Worm (Caenorhabditis elegans) whole organism, dauer: ENCODE data around the gene cab-1.

Experiments
- unc-62 ChIP-seq: sonication (generic microtip); optimal IDR thresholded peaks from 2 replicates; lab custom pipeline; 2017; ENCODE audit warnings: missing biosample characterization, missing genetic modification reagents, missing genetic modification characterization

Gene cab-1

ce11 chrX:12180681-12181080 lies 32.0 kb downstream of the cab-1 start:
- TF ChIP-seq unc-62 (GFP tag; lab: Kevin White, UChicago): no peak

ce11 chrX:12179817-12180384 lies 32.8 kb downstream of the cab-1 start:
- TF ChIP-seq unc-62 (GFP tag; lab: Kevin White, UChicago): no peak

ce11 chrX:12179090-12179488 lies 33.6 kb downstream of the cab-1 start:
- TF ChIP-seq unc-62 (GFP tag; lab: Kevin White, UChicago): no peak

ce11 chrX:12178351-12179089 lies 34.2 kb downstream of the cab-1 start:
- no peak for TF ChIP-seq unc-62 (GFP tag; lab: Kevin White, UChicago)

- no peak for TF ChIP-seq unc-62 (GFP tag; lab: Kevin White, UChicago)
These were observed 35.2 kb downstream of the cab-1 start for ce11 chrX:12177521-12177920.

ce11 chrX:12176873-12177293 lies 35.8 kb downstream of the cab-1 start:
- TF ChIP-seq unc-62 (GFP tag; lab: Kevin White, UChicago): no peak

ce11 chrX:12176394-12176793 lies 36.3 kb downstream of the cab-1 start:
- TF ChIP-seq unc-62 (GFP tag; lab: Kevin White, UChicago): no peak

- no peak for TF ChIP-seq unc-62 (GFP tag; lab: Kevin White, UChicago)
These were observed 36.9 kb downstream of the cab-1 start for ce11 chrX:12175667-12176278.

ce11 chrX:12174686-12175404 lies 37.9 kb downstream of the cab-1 start:
- no peak for TF ChIP-seq unc-62 (GFP tag; lab: Kevin White, UChicago)

- TF ChIP-seq unc-62 (GFP tag; lab: Kevin White, UChicago): no peak
These were observed 38.7 kb downstream of the cab-1 start for ce11 chrX:12173989-12174388.

ce11 chrX:12172482-12173134 lies 40.1 kb downstream of the cab-1 start:
- TF ChIP-seq unc-62 (GFP tag; lab: Kevin White, UChicago): no peak

- no peak for TF ChIP-seq unc-62 (GFP tag; lab: Kevin White, UChicago)
These were observed 40.9 kb downstream of the cab-1 start, which contains the start of gene F57G12.1 for ce11 chrX:12171631-12172348. TSS of gene F57G12.1 (minus strand) at chrX:12171681.

ce11 chrX:12169390-12169789 lies 43.3 kb downstream of the cab-1 start:
- no peak for TF ChIP-seq unc-62 (GFP tag; lab: Kevin White, UChicago)

- no peak for TF ChIP-seq unc-62 (GFP tag; lab: Kevin White, UChicago)
These were observed 43.9 kb downstream of the cab-1 start for ce11 chrX:12168765-12169164.
